Worm (Caenorhabditis elegans) whole organism, mixed stage, embryonic: Measurements from ENCODE around the gene col-173.

Experiments used
- M03D4.4 ChIP-seq: sonication (generic microtip); optimal IDR thresholded peaks from 2 replicates; lab custom pipeline; 2017; ENCODE audit warnings: mild to moderate bottlenecking, missing genetic modification characterization, missing compliant biosample characterization
- bed-3 ChIP-seq: fragments of 200-800 bp; sonication (Bioruptor generic); optimal IDR thresholded peaks from 3 replicates; lab custom pipeline; 2018; ENCODE audit warnings: mild to moderate bottlenecking, missing genetic modification characterization, moderate library complexity, missing compliant biosample characterization
- blmp-1 ChIP-seq: fragments of 150-350 bp; optimal IDR thresholded peaks from 2 replicates; lab custom pipeline; 2014; ENCODE audit warnings: missing biosample characterization, missing genetic modification characterization
- ceh-39 ChIP-seq: fragments of 150-350 bp; optimal IDR thresholded peaks from 2 replicates; lab custom pipeline; 2014; ENCODE audit warnings: missing biosample characterization, missing genetic modification characterization
- ceh-43 ChIP-seq: fragments of 200-800 bp; sonication (Bioruptor generic); optimal IDR thresholded peaks from 2 replicates; lab custom pipeline; 2018; ENCODE audit warnings: mild to moderate bottlenecking, missing genetic modification characterization, moderate library complexity, missing compliant biosample characterization
- ces-1 ChIP-seq: fragments of 150-350 bp; optimal IDR thresholded peaks from 2 replicates; lab custom pipeline; 2014; ENCODE audit warnings: missing biosample characterization, missing genetic modification reagents, missing genetic modification characterization
- elt-1 ChIP-seq: sonication (generic microtip); optimal IDR thresholded peaks from 2 replicates; lab custom pipeline; 2017; ENCODE audit warnings: missing genetic modification characterization, mild to moderate bottlenecking, missing compliant biosample characterization, antibody characterized with exemption, moderate library complexity, borderline replicate concordance; ENCODE audit not compliant: insufficient read depth
- elt-3 ChIP-seq: fragments of 150-350 bp; optimal IDR thresholded peaks from 2 replicates; lab custom pipeline; 2014; ENCODE audit warnings: missing biosample characterization, missing genetic modification characterization
- flh-1 ChIP-seq: fragments of 200-800 bp; sonication (Bioruptor generic); optimal IDR thresholded peaks from 2 replicates; lab custom pipeline; 2018; ENCODE audit warnings: mild to moderate bottlenecking, missing genetic modification characterization, moderate library complexity, missing compliant biosample characterization
- ham-2 ChIP-seq: fragments of 200-800 bp; sonication (Bioruptor generic); optimal IDR thresholded peaks from 2 replicates; lab custom pipeline; 2018; ENCODE audit warnings: mild to moderate bottlenecking, missing genetic modification characterization, missing compliant biosample characterization
- lin-13 ChIP-seq: fragments of 150-350 bp; optimal IDR thresholded peaks from 2 replicates; lab custom pipeline; 2014; ENCODE audit warnings: missing biosample characterization, missing genetic modification characterization
- lsy-2 ChIP-seq: fragments of 150-350 bp; optimal IDR thresholded peaks from 2 replicates; lab custom pipeline; 2014; ENCODE audit warnings: missing biosample characterization, missing genetic modification characterization
- mab-5 ChIP-seq: fragments of 150-350 bp; optimal IDR thresholded peaks from 2 replicates; lab custom pipeline; 2014; ENCODE audit warnings: missing biosample characterization, missing genetic modification characterization
- mep-1 ChIP-seq: fragments of 150-350 bp; optimal IDR thresholded peaks from 2 replicates; lab custom pipeline; 2017; ENCODE audit warnings: missing biosample characterization, missing genetic modification reagents, missing genetic modification characterization, inconsistent platforms
- mls-2 ChIP-seq: sonication (generic microtip); optimal IDR thresholded peaks from 2 replicates; lab custom pipeline; 2016; ENCODE audit warnings: mild to moderate bottlenecking, missing genetic modification characterization, moderate library complexity, missing compliant biosample characterization
- nhr-2 ChIP-seq: fragments of 150-350 bp; optimal IDR thresholded peaks from 2 replicates; lab custom pipeline; 2014; ENCODE audit warnings: missing biosample characterization, missing genetic modification characterization
- nhr-28 ChIP-seq: fragments of 150-350 bp; optimal IDR thresholded peaks from 2 replicates; lab custom pipeline; 2014; ENCODE audit warnings: missing biosample characterization, missing genetic modification characterization
- nhr-76 ChIP-seq: sonication (generic microtip); optimal IDR thresholded peaks from 2 replicates; lab custom pipeline; 2017; ENCODE audit warnings: missing biosample characterization, missing genetic modification characterization
- pha-4 ChIP-seq: fragments of 150-350 bp; optimal IDR thresholded peaks from 2 replicates; lab custom pipeline; 2018; ENCODE audit warnings: missing biosample characterization, missing genetic modification reagents, missing genetic modification characterization
- sem-2 ChIP-seq: fragments of 200-800 bp; sonication (Bioruptor generic); optimal IDR thresholded peaks from 2 replicates; lab custom pipeline; 2018; ENCODE audit warnings: mild to moderate bottlenecking, missing genetic modification characterization, missing compliant biosample characterization
- snpc-4 ChIP-seq: fragments of 150-350 bp; optimal IDR thresholded peaks from 2 replicates; lab custom pipeline; 2014; ENCODE audit warnings: missing biosample characterization, missing genetic modification characterization
- sptf-1 ChIP-seq: sonication (generic microtip); optimal IDR thresholded peaks from 2 replicates; lab custom pipeline; 2017; ENCODE audit warnings: mild to moderate bottlenecking, missing genetic modification characterization, moderate library complexity, missing compliant biosample characterization
- tbx-8 ChIP-seq: fragments of 200-800 bp; sonication (Bioruptor generic); optimal IDR thresholded peaks from 2 replicates; lab custom pipeline; 2018; ENCODE audit warnings: mild to moderate bottlenecking, missing genetic modification characterization, moderate library complexity, missing compliant biosample characterization
- unc-120 ChIP-seq: sonication (generic microtip); optimal IDR thresholded peaks from 2 replicates; lab custom pipeline; 2017; ENCODE audit warnings: missing genetic modification characterization, missing compliant biosample characterization; ENCODE audit not compliant: poor library complexity, severe bottlenecking
- unc-39 ChIP-seq: fragments of 150-350 bp; optimal IDR thresholded peaks from 2 replicates; lab custom pipeline; 2014; ENCODE audit warnings: missing biosample characterization, missing genetic modification characterization
- unc-62 ChIP-seq: fragments of 150-350 bp; optimal IDR thresholded peaks from 2 replicates; lab custom pipeline; 2014; ENCODE audit warnings: missing biosample characterization, missing genetic modification reagents, missing genetic modification characterization

col-173 gene

ce11 chrX:6901078-6901477, 23.7 kb upstream of the col-173 start, which contains the start of gene pes-23:
TSS of gene pes-23 (plus strand) at chrX:6901378.
- TF ChIP-seq ceh-39 (tag; lab: Kevin White, UChicago): no peak
- TF ChIP-seq lin-13: no peak
- TF ChIP-seq sem-2 (GFP tag; lab: Kevin White, UChicago): no peak
- TF ChIP-seq nhr-28 (tag; lab: Kevin White, UChicago): no peak
- TF ChIP-seq ces-1: no peak
- no peak for TF ChIP-seq blmp-1 (tag; lab: Kevin White, UChicago)
- no peak for TF ChIP-seq ham-2
- no peak for TF ChIP-seq mab-5
- TF ChIP-seq elt-3 (tag; lab: Kevin White, UChicago): no peak
- TF ChIP-seq snpc-4 (tag; lab: Kevin White, UChicago): no peak
- no peak for TF ChIP-seq flh-1 (GFP tag; lab: Kevin White, UChicago)
- TF ChIP-seq elt-1 (tag; lab: Kevin White, UChicago): no peak
- no peak for TF ChIP-seq tbx-8
- no peak for TF ChIP-seq sptf-1 (tag; lab: Kevin White, UChicago)
- no peak for TF ChIP-seq unc-39 (tag; lab: Kevin White, UChicago)

DNA sequence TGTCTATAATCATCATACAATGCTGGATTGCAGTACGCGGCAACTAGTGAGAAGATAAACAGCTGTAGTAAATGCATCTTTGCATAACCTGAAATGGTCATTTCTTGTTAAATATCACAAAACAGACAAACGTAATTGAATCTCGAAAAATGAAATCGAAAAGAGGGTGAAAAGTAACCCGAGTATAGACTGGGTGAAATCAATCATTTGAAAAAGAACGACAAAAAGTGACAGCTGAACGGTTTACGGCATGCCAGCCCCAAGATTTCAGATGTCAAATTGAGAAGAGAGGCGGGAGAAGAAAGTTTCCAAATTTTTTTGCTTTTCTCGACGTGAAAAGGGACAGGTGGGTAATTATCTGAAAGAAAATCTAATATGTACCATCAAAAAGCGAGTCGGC, 22.5 kb upstream of the col-173 start, which contains the start of gene F14B8.4:
Gene F14B8.4, minus strand, starts transcription at position 101 of the 400 bp plus-strand sequence.
- no peak for TF ChIP-seq unc-39 (tag; lab: Kevin White, UChicago)
- no peak for TF ChIP-seq snpc-4 (tag; lab: Kevin White, UChicago)
- TF ChIP-seq flh-1 (GFP tag; lab: Kevin White, UChicago): no peak
- TF ChIP-seq pha-4 (tag; lab: Kevin White, UChicago): no peak
- no peak for TF ChIP-seq bed-3 (GFP tag; lab: Kevin White, UChicago)
- no peak for TF ChIP-seq nhr-2 (tag; lab: Kevin White, UChicago)
- TF ChIP-seq elt-3 (tag; lab: Kevin White, UChicago): no peak
- no peak for TF ChIP-seq sem-2 (GFP tag; lab: Kevin White, UChicago)
- TF ChIP-seq ceh-43 (GFP tag; lab: Kevin White, UChicago): no peak
- TF ChIP-seq M03D4.4 (tag; lab: Kevin White, UChicago): no peak

ce11 chrX:6894104-6894503, 16.8 kb upstream of the col-173 start:
- peak; percentile 56 for TF ChIP-seq unc-120
- TF ChIP-seq mab-5: peak; percentile 43
- TF ChIP-seq unc-62 (GFP tag; lab: Kevin White, UChicago): peak; percentile 95
- no peak for TF ChIP-seq tbx-8

ce11 chrX:6893074-6893473, 15.7 kb upstream of the col-173 start:
- no peak for TF ChIP-seq unc-39 (tag; lab: Kevin White, UChicago)
- TF ChIP-seq blmp-1 (tag; lab: Kevin White, UChicago): no peak
- TF ChIP-seq ceh-39 (tag; lab: Kevin White, UChicago): no peak
- peak; percentile 83 for TF ChIP-seq ces-1

DNA sequence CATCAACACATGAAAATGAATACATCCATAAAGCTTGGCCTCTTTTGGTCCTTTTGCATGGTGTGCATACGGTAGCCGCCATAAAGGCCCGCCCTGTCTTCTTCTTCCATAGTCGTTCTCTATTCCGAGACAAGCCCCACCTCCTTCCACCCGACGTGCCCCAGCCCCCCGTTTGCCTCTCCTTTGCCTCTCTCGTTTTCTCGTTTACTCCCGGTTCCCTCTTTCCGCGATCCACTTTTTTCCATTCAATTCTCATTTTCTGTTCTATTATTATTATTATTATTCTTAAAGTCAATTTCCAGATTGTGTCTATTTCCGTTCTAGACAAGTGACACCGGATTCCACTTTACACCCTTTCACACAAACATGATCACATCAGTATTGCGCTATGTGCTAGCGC, 12.0 kb upstream of the col-173 start, which contains the start of gene unc-6:
Gene unc-6, plus strand, starts transcription at position 301 of the 400 bp plus-strand sequence.
- TF ChIP-seq nhr-28 (tag; lab: Kevin White, UChicago) (no peak), unc-120 (no peak)

DNA sequence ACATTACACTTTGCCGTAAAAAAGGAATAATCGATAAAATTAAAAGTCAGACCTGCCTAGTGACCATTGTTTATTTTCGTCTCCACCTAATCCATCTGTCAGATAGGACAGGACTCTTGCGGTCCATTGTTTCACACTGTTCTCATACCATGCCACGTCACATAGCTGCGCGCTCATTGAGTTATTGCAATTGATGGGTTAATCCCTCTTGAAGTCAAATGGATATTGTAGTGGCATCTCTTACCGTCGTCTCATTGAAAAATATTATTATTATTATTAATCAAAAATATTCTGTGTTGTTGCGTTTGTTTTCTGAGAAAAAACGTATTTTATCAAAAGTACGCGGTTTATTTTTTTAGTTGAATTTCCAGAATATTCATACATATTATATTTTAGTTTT, 10.9 kb upstream of the col-173 start:
- TF ChIP-seq unc-120 (no peak), nhr-2 (tag; lab: Kevin White, UChicago) (peak; percentile 71)

DNA sequence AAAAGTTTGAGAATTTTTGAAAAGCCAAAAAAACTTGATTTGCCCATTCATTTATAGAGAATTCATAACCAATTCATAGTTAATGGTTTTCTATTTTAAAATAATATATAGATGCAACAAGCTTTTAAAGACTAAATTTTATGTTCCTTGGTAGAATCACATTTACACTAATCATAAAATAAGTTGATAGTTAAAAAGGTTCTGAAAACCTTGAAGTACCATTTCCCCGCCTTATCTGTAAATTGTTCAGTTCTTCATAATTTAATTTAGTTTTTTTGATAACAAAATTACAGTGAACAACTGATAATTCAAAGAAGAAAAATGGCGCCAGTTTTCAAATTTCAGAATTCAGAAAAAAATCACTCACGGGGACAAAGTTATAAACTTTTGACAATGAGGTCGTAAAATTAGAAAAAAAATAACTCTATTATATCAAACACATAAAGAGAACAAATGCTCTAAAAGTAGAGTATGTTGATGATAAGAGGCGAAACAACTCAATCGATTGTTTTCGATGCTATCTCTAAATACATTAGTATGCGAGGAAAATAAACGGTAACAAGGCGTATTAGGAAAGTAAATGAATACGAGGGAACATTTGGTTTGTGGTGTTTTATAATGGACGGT, 8.0 kb upstream of the col-173 start, which contains the start of gene F41C6.7:
Gene F41C6.7, minus strand, starts transcription at position 51 of the 627 bp plus-strand sequence.
- no peak for TF ChIP-seq ces-1
- TF ChIP-seq lsy-2: no peak
- TF ChIP-seq snpc-4 (tag; lab: Kevin White, UChicago): no peak
- TF ChIP-seq bed-3 (GFP tag; lab: Kevin White, UChicago): no peak
- no peak for TF ChIP-seq unc-120
- no peak for TF ChIP-seq M03D4.4 (tag; lab: Kevin White, UChicago)

- TF ChIP-seq nhr-76 (no peak), snpc-4 (tag; lab: Kevin White, UChicago) (no peak), ceh-39 (tag; lab: Kevin White, UChicago) (no peak), unc-62 (GFP tag; lab: Kevin White, UChicago) (no peak), mls-2 (tag; lab: Kevin White, UChicago) (no peak), ham-2 (no peak), nhr-2 (tag; lab: Kevin White, UChicago) (no peak), lin-13 (no peak), unc-39 (tag; lab: Kevin White, UChicago) (no peak), mep-1 (tag; lab: Kevin White, UChicago) (no peak)
Observed at ce11 chrX:6884439-6884838, 7.1 kb upstream of the col-173 start.
